Fruit fly (Drosophila melanogaster): ENCODE data around the gene Eaf6.

DNA sequence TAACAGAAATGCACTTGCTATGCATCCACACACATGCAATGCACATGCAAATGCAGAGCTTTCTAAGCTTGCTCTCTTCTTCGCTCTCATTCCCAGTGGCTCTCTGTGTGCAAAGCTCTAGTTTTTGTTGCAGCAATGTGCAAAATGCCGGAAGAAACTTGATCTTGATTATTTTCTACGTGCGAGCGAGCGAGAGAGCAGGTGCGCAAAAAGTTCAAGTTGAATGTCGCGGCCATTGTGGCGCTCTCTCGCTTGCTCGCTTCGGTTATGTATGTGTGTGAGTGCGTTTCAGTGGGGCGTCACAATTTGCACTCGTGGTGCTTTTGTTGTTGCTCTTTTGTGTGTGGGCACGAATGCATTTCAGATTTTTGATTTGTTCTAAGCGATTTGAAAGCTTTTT, 2.5 kb upstream of the Eaf6 start:
- TF ChIP-seq CG6276 (GFP tag; optimal IDR thresholded peaks at IDR 0.05): no peak
- TF ChIP-seq CG34406 (GFP tag; optimal IDR thresholded peaks at IDR 0.05): no peak
- TF ChIP-seq OdsH (GFP tag; optimal IDR thresholded peaks at IDR 0.05): no peak
- TF ChIP-seq CG8319 (GFP tag; optimal IDR thresholded peaks at IDR 0.05): no peak
- no peak for TF ChIP-seq CG10669 (GFP tag; optimal IDR thresholded peaks at IDR 0.05)
- TF ChIP-seq Blimp-1 (GFP tag; optimal IDR thresholded peaks at IDR 0.05): peak; percentile 62
- TF ChIP-seq esn (GFP tag; optimal IDR thresholded peaks at IDR 0.05): no peak
- TF ChIP-seq lz (GFP tag; optimal IDR thresholded peaks at IDR 0.05): no peak
- TF ChIP-seq Sox14 (GFP tag; optimal IDR thresholded peaks at IDR 0.05): no peak
- TF ChIP-seq CG6854 (GFP tag; optimal IDR thresholded peaks at IDR 0.05): no peak
- TF ChIP-seq ss (GFP tag; optimal IDR thresholded peaks at IDR 0.05): no peak
- TF ChIP-seq Eip78C (GFP tag): peak; percentile 38
- no peak for TF ChIP-seq svp (GFP tag)
- TF ChIP-seq CG8119 (GFP tag; IDR thresholded peaks at IDR 0.05): 0 out of 3 replicates have a peak, but pooled peaks have one; percentile 34

All from whole organism, prepupa.